In the genomic region with DNA sequence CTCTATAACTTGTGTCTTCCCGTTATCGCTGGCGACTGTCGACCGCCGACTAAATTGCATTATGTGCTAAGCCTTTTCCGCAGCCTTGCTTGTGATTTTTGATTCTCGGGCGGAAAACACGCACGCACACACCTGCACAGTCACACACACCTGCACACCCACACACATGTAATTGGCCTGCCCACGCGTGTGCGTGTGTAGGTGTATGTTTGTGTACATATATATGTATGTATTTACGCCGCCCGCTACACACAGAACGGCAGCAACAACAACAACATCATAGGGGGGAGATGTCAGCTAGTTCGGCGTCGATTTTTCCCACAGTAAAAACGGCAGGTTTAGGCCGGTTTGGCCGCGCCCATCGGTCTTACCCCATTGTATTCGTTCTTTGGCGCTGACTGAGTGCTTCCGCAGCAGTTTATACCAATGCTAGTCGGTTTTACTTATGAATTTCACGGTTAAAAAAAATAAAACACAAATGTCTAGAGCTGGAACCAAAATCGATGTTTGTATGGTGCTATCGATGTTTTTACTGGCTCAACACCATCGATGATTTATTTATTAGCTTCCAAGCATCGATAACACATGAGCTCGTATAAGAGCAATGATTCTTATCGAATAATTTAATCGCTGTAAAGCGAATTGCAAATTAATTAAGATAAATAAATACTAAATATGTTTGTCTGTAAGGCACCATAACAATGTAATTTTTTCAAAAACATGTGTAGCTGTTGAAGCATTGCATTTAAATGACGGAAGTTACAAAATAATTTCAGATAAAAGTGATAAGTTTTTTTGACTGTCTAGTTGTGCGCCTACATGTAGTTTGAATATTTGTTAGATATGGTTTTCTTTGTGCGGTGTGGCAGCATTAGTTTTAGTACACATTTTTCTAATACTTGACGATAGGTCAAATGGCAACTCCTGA, we compare ENCODE assay signal across 1 fruit fly cellular context.
TF ChIP-seq lines count a peak whose summit lies in the region.

A gene (minus strand): TSS at position 538 of the 928 bp plus-strand sequence.

TF ChIP-seq in whole organism, embryonic, 481 proteins besides CTCF, POLR2A, EP300 and RAD21 (continued from another document):
- no peak for TF ChIP-seq Camta (GFP tag; optimal IDR thresholded peaks at IDR 0.05; lab: Kevin White, UChicago)
- no peak for TF ChIP-seq scrt (GFP tag; optimal IDR thresholded peaks at IDR 0.05; lab: Kevin White, UChicago)
- peak; percentile 100 for TF ChIP-seq cg (GFP tag; optimal IDR thresholded peaks at IDR 0.05; lab: Kevin White, UChicago)
- TF ChIP-seq Chrac-16 (GFP tag; optimal IDR thresholded peaks at IDR 0.05; lab: Kevin White, UChicago): no peak
- TF ChIP-seq Bgb (GFP tag; IDR thresholded peaks at IDR 0.05; lab: Robert Waterston, UW; ENCODE audit: partially characterized antibody): peak; percentile 96
- TF ChIP-seq dan (GFP tag; IDR thresholded peaks at IDR 0.05; lab: Robert Waterston, UW): no peak
- no peak; the same call in 1 of the 2 replicates for TF ChIP-seq stc (GFP tag; IDR thresholded peaks at IDR 0.05; lab: Robert Waterston, UW)
- TF ChIP-seq CG2712 (tag; optimal IDR thresholded peaks at IDR 0.05; lab: Kevin White, UChicago): peak; percentile 29
- TF ChIP-seq Ets65A (GFP tag; lab: Kevin White, UChicago): peak; percentile 86
- no peak for TF ChIP-seq corto (GFP tag; optimal IDR thresholded peaks at IDR 0.05; lab: Kevin White, UChicago)
- peak; percentile 69 for TF ChIP-seq CG2116 (GFP tag; optimal IDR thresholded peaks at IDR 0.05; lab: Kevin White, UChicago)
- TF ChIP-seq Neu2 (GFP tag; optimal IDR thresholded peaks at IDR 0.05; lab: Kevin White, UChicago; ENCODE audit: borderline replicate concordance): no peak
- peak; percentile 97 for TF ChIP-seq CG6791 (GFP tag; IDR thresholded peaks at IDR 0.05; lab: Robert Waterston, UW; ENCODE audit: partially characterized antibody)
- peak; percentile 92; the same call in 3 of the 4 replicates for TF ChIP-seq Dll (GFP tag; IDR thresholded peaks at IDR 0.05; lab: Robert Waterston, UW; ENCODE audit: partially characterized antibody)
- TF ChIP-seq vvl (GFP tag; IDR thresholded peaks at IDR 0.05; lab: Robert Waterston, UW): peak; percentile 18; the same call in 1 of the 2 replicates
- peak; percentile 46; the same call in 1 of the 2 replicates for TF ChIP-seq Adf1 (GFP tag; IDR thresholded peaks at IDR 0.05; lab: Robert Waterston, UW)
- TF ChIP-seq CG18262 (tag; optimal IDR thresholded peaks at IDR 0.05; lab: Kevin White, UChicago): peak; percentile 19
- TF ChIP-seq CG11723 (GFP tag; optimal IDR thresholded peaks at IDR 0.05; lab: Kevin White, UChicago): no peak
